Worm (Caenorhabditis elegans) whole organism, L3 larva: ENCODE data around the gene dgk-1.
A peak's percentile ranks its signal among the peaks of the same experiment; 100 is the strongest.

Experiments
- aly-2 ChIP-seq: fragments of 150-350 bp; optimal IDR thresholded peaks from 2 replicates; lab custom pipeline; 2014; ENCODE audit warnings: missing biosample characterization, missing genetic modification characterization
- ama-1 ChIP-seq: fragments of 150-350 bp; optimal IDR thresholded peaks from 2 replicates; lab custom pipeline; 2018
- ceh-16 ChIP-seq: sonication (generic microtip); optimal IDR thresholded peaks from 2 replicates; lab custom pipeline; 2017; ENCODE audit warnings: missing biosample characterization, missing genetic modification characterization
- ceh-9 ChIP-seq: sonication (generic microtip); optimal IDR thresholded peaks from 2 replicates; lab custom pipeline; 2018; ENCODE audit warnings: missing biosample characterization, missing genetic modification characterization
- elt-2 ChIP-seq: sonication (generic microtip); optimal IDR thresholded peaks from 2 replicates; lab custom pipeline; 2016; ENCODE audit warnings: missing genetic modification reagents, mild to moderate bottlenecking, missing genetic modification characterization, missing compliant biosample characterization
- elt-3 ChIP-seq, 3 experiments: fragments of 150-350 bp in 1 of 3; sonication (generic microtip) in 2 of 3; optimal IDR thresholded peaks; 2 replicates in 2 of 3; 4 replicates in 1 of 3; lab custom pipeline; 2014 to 2017; ENCODE audit warnings: missing biosample characterization in 3 of 3, missing genetic modification characterization in 3 of 3
- lin-15B ChIP-seq: fragments of 150-350 bp; optimal IDR thresholded peaks from 2 replicates; lab custom pipeline; 2014; ENCODE audit warnings: missing biosample characterization, missing genetic modification characterization
- lin-39 ChIP-seq: fragments of 150-350 bp; optimal IDR thresholded peaks from 2 replicates; lab custom pipeline; 2018; ENCODE audit warnings: missing biosample characterization, missing genetic modification reagents, missing genetic modification characterization
- mml-1 ChIP-seq: fragments of 150-350 bp; sonication (generic microtip); optimal IDR thresholded peaks from 3 replicates; lab custom pipeline; 2014; ENCODE audit warnings: missing biosample characterization, missing genetic modification characterization
- nhr-11 ChIP-seq: fragments of 150-350 bp; optimal IDR thresholded peaks from 2 replicates; lab custom pipeline; 2014; ENCODE audit warnings: missing biosample characterization, missing genetic modification characterization
- nhr-28 ChIP-seq: fragments of 150-350 bp; optimal IDR thresholded peaks from 2 replicates; lab custom pipeline; 2014; ENCODE audit warnings: missing biosample characterization, missing genetic modification characterization
- pqm-1 ChIP-seq: fragments of 150-350 bp; optimal IDR thresholded peaks from 2 replicates; lab custom pipeline; 2017; ENCODE audit warnings: missing biosample characterization, missing genetic modification characterization, inconsistent platforms
- ztf-11 ChIP-seq: fragments of 150-350 bp; optimal IDR thresholded peaks from 2 replicates; lab custom pipeline; 2014; ENCODE audit warnings: missing biosample characterization, missing genetic modification characterization
- ztf-4 ChIP-seq: fragments of 150-350 bp; optimal IDR thresholded peaks from 2 replicates; lab custom pipeline; 2014; ENCODE audit warnings: missing biosample characterization, missing genetic modification characterization

ce11 chrX:945669-946068 is 45.6 kb downstream of the dgk-1 start:
- TF ChIP-seq pqm-1 (tag; lab: Kevin White, UChicago), result peak; percentile 59
- no peak for TF ChIP-seq aly-2 (tag; lab: Kevin White, UChicago)
- no peak for TF ChIP-seq ztf-11 (tag; lab: Kevin White, UChicago)
- peak; percentile 80 for TF ChIP-seq elt-2
- TF ChIP-seq lin-39, result no peak
- no peak for TF ChIP-seq lin-15B (tag; lab: Kevin White, UChicago)
- no peak for TF ChIP-seq ztf-4
- TF ChIP-seq mml-1 (tag; lab: Kevin White, UChicago), result no peak
- no peak for TF ChIP-seq nhr-11 (tag; lab: Kevin White, UChicago)
- no peak for TF ChIP-seq elt-3 (tag; optimal IDR thresholded peaks at IDR 0.05; lab: Kevin White, UChicago)
- no peak for TF ChIP-seq ceh-16
- no peak for TF ChIP-seq ama-1 (lab: Kevin White, UChicago)
- TF ChIP-seq nhr-28 (tag; lab: Kevin White, UChicago), result no peak
- no peak for TF ChIP-seq ceh-9
